Worm (Caenorhabditis elegans) whole organism, midembryonic: Measurements from ENCODE around the gene acr-23.

Experiments
- T22C8.4 ChIP-seq: fragments of 200-800 bp; sonication (Bioruptor generic); IDR thresholded peaks from 2 replicates; pipeline ENCODE4 v1.3.6; 2022; ENCODE audit warnings: missing genetic modification characterization, missing compliant biosample characterization
- cog-1 ChIP-seq: sonication (generic microtip); optimal IDR thresholded peaks from 2 replicates; lab custom pipeline; 2016; ENCODE audit warnings: missing genetic modification characterization, missing compliant biosample characterization
- flt-1 ChIP-seq: fragments of 200-800 bp; sonication (Bioruptor generic); IDR thresholded peaks from 2 replicates; pipeline ENCODE4 v1.3.6; 2022; ENCODE audit warnings: missing genetic modification characterization, missing compliant biosample characterization
- klf-2 ChIP-seq: fragments of 200-800 bp; sonication (Bioruptor generic); conservative IDR thresholded peaks from 2 replicates; pipeline ENCODE4 v1.3.6; 2022; ENCODE audit warnings: missing genetic modification reagents, missing genetic modification characterization, missing compliant biosample characterization
- med-1 ChIP-seq: sonication (generic microtip); optimal IDR thresholded peaks from 2 replicates; lab custom pipeline; 2017; ENCODE audit warnings: missing genetic modification characterization, mild to moderate bottlenecking, missing compliant biosample characterization, antibody characterized with exemption, missing genetic modification reagents; ENCODE audit not compliant: insufficient read depth
- ref-1 ChIP-seq: fragments of 200-800 bp; sonication (Bioruptor generic); conservative IDR thresholded peaks from 2 replicates; pipeline ENCODE4 v1.3.6; 2022; ENCODE audit warnings: missing genetic modification reagents, missing genetic modification characterization, missing compliant biosample characterization
- tab-1 ChIP-seq: fragments of 200-800 bp; sonication (Bioruptor generic); IDR thresholded peaks from 2 replicates; pipeline ENCODE4 v1.3.6; 2022; ENCODE audit warnings: missing genetic modification characterization, missing compliant biosample characterization
- ztf-23 ChIP-seq: fragments of 200-800 bp; sonication (Bioruptor generic); IDR thresholded peaks from 2 replicates; pipeline ENCODE4 v1.3.6; 2022; ENCODE audit warnings: missing genetic modification reagents, missing genetic modification characterization, missing compliant biosample characterization
- ztf-29 ChIP-seq: fragments of 200-800 bp; sonication (Bioruptor generic); IDR thresholded peaks from 2 replicates; pipeline ENCODE4 v1.3.6; 2022; ENCODE audit warnings: missing genetic modification reagents, missing genetic modification characterization, missing compliant biosample characterization

The acr-23 gene

ce11 chrV:3649473-3649872 lies 9.9 kb downstream of the acr-23 start, which contains the start of gene str-114:
Gene str-114, plus strand, starts transcription at chrV:3649773.
- TF ChIP-seq ztf-29 (GFP tag; lab: Robert Waterston, UW) (no peak), klf-2 (GFP tag; lab: Robert Waterston, UW) (no peak), med-1 (no peak), tab-1 (GFP tag; lab: Robert Waterston, UW) (no peak), T22C8.4 (GFP tag; lab: Robert Waterston, UW) (no peak), ztf-23 (no peak), ref-1 (GFP tag; lab: Robert Waterston, UW) (no peak), cog-1 (tag; lab: Kevin White, UChicago) (no peak), flt-1 (GFP tag; lab: Robert Waterston, UW) (no peak)

ce11 chrV:3647862-3648261 lies 11.5 kb downstream of the acr-23 start, which contains the start of gene F59B1.10:
Gene F59B1.10, minus strand, starts transcription at chrV:3647962.
- TF ChIP-seq T22C8.4 (GFP tag; lab: Robert Waterston, UW) (no peak), ztf-29 (GFP tag; lab: Robert Waterston, UW) (no peak), klf-2 (GFP tag; lab: Robert Waterston, UW) (no peak), ztf-23 (no peak), ref-1 (GFP tag; lab: Robert Waterston, UW) (no peak), med-1 (no peak), flt-1 (GFP tag; lab: Robert Waterston, UW) (no peak), cog-1 (tag; lab: Kevin White, UChicago) (no peak), tab-1 (GFP tag; lab: Robert Waterston, UW) (no peak)

- TF ChIP-seq med-1, result no peak
- no peak for TF ChIP-seq ztf-23
- no peak for TF ChIP-seq tab-1 (GFP tag; lab: Robert Waterston, UW)
- TF ChIP-seq flt-1 (GFP tag; lab: Robert Waterston, UW), result no peak
- no peak for TF ChIP-seq cog-1 (tag; lab: Kevin White, UChicago)
- TF ChIP-seq klf-2 (GFP tag; lab: Robert Waterston, UW), result no peak
- TF ChIP-seq ztf-29 (GFP tag; lab: Robert Waterston, UW), result no peak
- no peak for TF ChIP-seq T22C8.4 (GFP tag; lab: Robert Waterston, UW)
- TF ChIP-seq ref-1 (GFP tag; lab: Robert Waterston, UW), result no peak
These were observed 15.1 kb downstream of the acr-23 start, which contains the start of gene F59B1.8 for ce11 chrV:3644193-3644693. Gene F59B1.8, minus strand, starts transcription at chrV:3644243.

ce11 chrV:3639873-3640272 lies 19.5 kb downstream of the acr-23 start:
- no peak for TF ChIP-seq klf-2 (GFP tag; lab: Robert Waterston, UW)
- no peak for TF ChIP-seq flt-1 (GFP tag; lab: Robert Waterston, UW)
- TF ChIP-seq ref-1 (GFP tag; lab: Robert Waterston, UW), result no peak
- TF ChIP-seq ztf-29 (GFP tag; lab: Robert Waterston, UW), result no peak
- no peak for TF ChIP-seq T22C8.4 (GFP tag; lab: Robert Waterston, UW)
- no peak for TF ChIP-seq ztf-23
- no peak for TF ChIP-seq tab-1 (GFP tag; lab: Robert Waterston, UW)
- no peak for TF ChIP-seq med-1
- no peak for TF ChIP-seq cog-1 (tag; lab: Kevin White, UChicago)

DNA sequence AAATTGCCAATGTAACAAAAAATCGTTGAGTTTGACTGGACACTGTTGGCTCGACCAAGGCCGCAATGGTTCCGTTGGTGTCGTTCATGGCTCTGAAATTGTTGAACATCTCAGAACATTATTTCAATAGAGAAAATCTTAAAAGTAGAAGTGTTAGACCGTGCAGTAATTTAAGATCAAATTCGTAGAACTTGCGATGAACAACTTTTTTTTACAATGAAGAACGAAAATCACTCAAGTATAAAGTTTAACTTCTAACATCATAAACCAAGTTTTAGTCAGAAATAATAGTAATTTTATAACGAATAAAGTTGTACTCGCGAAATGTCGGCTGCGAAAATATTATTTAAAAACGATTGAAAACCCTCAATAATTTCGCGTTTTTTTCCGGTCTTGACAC lies 22.3 kb downstream of the acr-23 start, which contains the start of gene srx-41:
TSS of gene srx-41 (minus strand) at position 101 of the 400 bp plus-strand sequence.
- no peak for TF ChIP-seq flt-1 (GFP tag; lab: Robert Waterston, UW)
- TF ChIP-seq tab-1 (GFP tag; lab: Robert Waterston, UW), result no peak
- no peak for TF ChIP-seq klf-2 (GFP tag; lab: Robert Waterston, UW)
- no peak for TF ChIP-seq ztf-29 (GFP tag; lab: Robert Waterston, UW)
- no peak for TF ChIP-seq med-1
- TF ChIP-seq T22C8.4 (GFP tag; lab: Robert Waterston, UW), result no peak

DNA sequence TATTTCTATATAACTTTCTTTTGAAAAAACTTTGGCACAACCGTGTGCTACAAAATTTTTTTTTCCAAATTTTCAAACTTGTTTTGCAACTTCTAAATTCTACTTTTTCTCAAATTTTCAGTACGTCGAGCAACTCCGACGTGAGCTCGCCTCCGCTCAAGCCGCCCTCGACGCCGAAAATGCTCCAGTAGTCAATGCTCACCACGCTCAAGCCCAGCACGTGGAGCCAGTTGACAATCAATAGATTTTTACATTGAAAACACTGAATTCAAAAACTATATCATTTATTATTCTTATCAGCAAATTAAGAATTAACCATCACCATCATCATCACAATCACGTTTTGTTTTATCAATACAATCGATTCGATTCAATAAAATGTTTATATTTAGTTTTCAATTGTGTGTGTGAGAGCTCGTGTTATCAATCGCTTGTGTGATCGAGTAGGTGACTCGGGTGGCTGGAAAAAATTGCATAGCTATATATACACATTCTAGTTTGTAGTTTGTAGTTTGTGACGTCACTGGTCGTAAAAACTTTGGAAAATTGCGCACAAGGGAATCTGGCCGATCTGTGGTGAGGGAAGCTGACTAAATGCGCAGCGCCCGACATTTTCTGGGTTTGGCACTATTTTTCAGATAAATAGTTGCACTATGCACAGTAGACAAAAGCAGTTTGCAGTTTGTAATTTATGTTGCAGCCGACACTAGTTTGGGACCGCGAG lies 24.9 kb downstream of the acr-23 start:
- TF ChIP-seq ref-1 (GFP tag; lab: Robert Waterston, UW), result no peak
- TF ChIP-seq med-1, result no peak
- no peak for TF ChIP-seq ztf-23
- no peak for TF ChIP-seq T22C8.4 (GFP tag; lab: Robert Waterston, UW)
- TF ChIP-seq flt-1 (GFP tag; lab: Robert Waterston, UW), result no peak
- TF ChIP-seq cog-1 (tag; lab: Kevin White, UChicago), result no peak
- TF ChIP-seq ztf-29 (GFP tag; lab: Robert Waterston, UW), result no peak
- TF ChIP-seq tab-1 (GFP tag; lab: Robert Waterston, UW), result no peak
- no peak for TF ChIP-seq klf-2 (GFP tag; lab: Robert Waterston, UW)

DNA sequence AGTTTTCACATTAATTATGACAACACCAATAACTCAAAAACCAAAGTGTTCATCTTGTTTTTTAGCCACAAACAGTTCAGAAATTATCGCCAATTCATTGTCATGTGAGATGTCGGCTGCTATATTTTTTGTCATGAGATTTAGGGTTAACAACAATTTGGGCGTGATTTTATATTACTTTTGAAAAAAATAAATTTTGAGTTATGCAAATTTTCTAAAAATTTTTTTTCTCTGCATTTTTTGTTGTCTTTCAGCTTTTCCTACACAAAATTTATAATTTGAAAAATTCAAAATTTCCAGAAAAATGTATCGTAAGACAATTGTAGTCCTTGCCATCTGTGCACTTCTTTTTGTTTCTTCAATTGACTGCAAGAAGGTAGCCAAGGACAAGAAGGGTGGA lies 26.3 kb downstream of the acr-23 start, which contains the start of gene F59B1.2:
TSS of gene F59B1.2 (plus strand) at position 301 of the 400 bp plus-strand sequence.
- TF ChIP-seq ztf-29 (GFP tag; lab: Robert Waterston, UW), result no peak
- TF ChIP-seq tab-1 (GFP tag; lab: Robert Waterston, UW), result no peak
- no peak for TF ChIP-seq ztf-23
- no peak for TF ChIP-seq klf-2 (GFP tag; lab: Robert Waterston, UW)
- no peak for TF ChIP-seq cog-1 (tag; lab: Kevin White, UChicago)
- TF ChIP-seq med-1, result no peak
- no peak for TF ChIP-seq ref-1 (GFP tag; lab: Robert Waterston, UW)
- no peak for TF ChIP-seq flt-1 (GFP tag; lab: Robert Waterston, UW)
- TF ChIP-seq T22C8.4 (GFP tag; lab: Robert Waterston, UW), result no peak

DNA sequence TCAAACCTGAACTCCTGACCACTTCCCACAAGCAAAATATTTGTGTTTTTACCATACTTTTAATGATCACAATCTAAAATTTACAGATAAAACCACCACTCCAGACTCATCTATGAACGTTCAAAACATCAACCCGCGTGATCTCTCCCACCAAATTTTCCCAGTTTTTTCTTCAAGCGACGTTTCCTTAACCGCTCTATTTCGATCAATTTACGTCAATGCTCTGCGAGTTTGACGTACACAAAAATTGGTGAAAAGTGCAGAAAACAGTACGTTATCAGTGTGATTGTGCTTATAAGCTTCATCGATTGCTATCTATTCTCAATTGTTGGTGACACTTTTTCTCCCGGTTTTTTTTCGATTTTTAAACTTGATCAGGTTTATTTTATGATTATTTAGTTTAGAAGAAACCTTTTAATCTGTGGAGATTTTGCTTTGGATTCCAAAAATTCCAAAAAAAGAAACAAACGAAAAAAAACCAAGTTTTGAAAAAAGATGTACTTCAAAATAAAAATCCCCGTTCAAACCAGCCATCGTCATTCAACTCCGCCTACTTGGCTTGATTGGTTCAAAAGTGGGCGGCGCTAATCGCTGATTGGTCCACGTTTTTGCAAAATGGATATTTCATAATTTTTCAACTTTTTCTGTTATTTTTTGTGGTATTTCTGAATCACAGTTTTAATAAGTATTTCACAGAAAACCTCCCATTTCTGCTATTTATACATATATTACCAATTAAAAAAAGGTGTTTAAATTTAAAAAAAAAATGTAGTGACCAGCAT lies 26.9 kb downstream of the acr-23 start:
- no peak for TF ChIP-seq klf-2 (GFP tag; lab: Robert Waterston, UW)
- TF ChIP-seq ref-1 (GFP tag; lab: Robert Waterston, UW), result no peak
- TF ChIP-seq T22C8.4 (GFP tag; lab: Robert Waterston, UW), result no peak
- TF ChIP-seq flt-1 (GFP tag; lab: Robert Waterston, UW), result no peak
- TF ChIP-seq ztf-23, result no peak
- TF ChIP-seq ztf-29 (GFP tag; lab: Robert Waterston, UW), result no peak
- TF ChIP-seq tab-1 (GFP tag; lab: Robert Waterston, UW), result no peak
